Fruit fly (Drosophila melanogaster) whole organism, embryonic: Measurements from ENCODE around the gene Polr3H.

Experiments
- Atf6 ChIP-seq: fragments of 200-800 bp; sonication (Bioruptor generic); IDR thresholded peaks from 2 replicates; pipeline ENCODE4 v1.3.6; 2022; ENCODE audit warnings: missing biosample characterization, missing genetic modification characterization
- Bgb ChIP-seq: fragments of 200-800 bp; sonication (Bioruptor generic); IDR thresholded peaks from 2 replicates; pipeline ENCODE4 v1.3.6; 2022; ENCODE audit warnings: missing biosample characterization, missing genetic modification characterization; ENCODE audit not compliant: partially characterized antibody
- CG10209 ChIP-seq: fragments of 200-800 bp; sonication (Bioruptor generic); optimal IDR thresholded peaks from 3 replicates; lab custom pipeline; 2017; ENCODE audit warnings: missing biosample characterization, mild to moderate bottlenecking, missing genetic modification characterization, missing genetic modification reagents
- CG10267 ChIP-seq: fragments of 200-800 bp; sonication (Bioruptor generic); optimal IDR thresholded peaks from 2 replicates; lab custom pipeline; 2018; ENCODE audit warnings: missing biosample characterization, mild to moderate bottlenecking, missing genetic modification characterization, moderate library complexity
- CG10366 ChIP-seq: fragments of 200-800 bp; sonication (Bioruptor generic); IDR thresholded peaks from 2 replicates; pipeline ENCODE4 v1.3.6; 2022; ENCODE audit warnings: missing biosample characterization, missing genetic modification characterization
- CG11093 ChIP-seq: fragments of 200-800 bp; sonication (Bioruptor generic); IDR thresholded peaks from 3 replicates; pipeline ENCODE4 v1.3.6; 2022; ENCODE audit warnings: missing biosample characterization, missing genetic modification characterization
- CG11456 ChIP-seq: fragments of 200-800 bp; sonication (Bioruptor generic); IDR thresholded peaks from 3 replicates; pipeline ENCODE4 v1.3.6; 2022; ENCODE audit warnings: missing biosample characterization, missing genetic modification characterization
- CG11560 ChIP-seq: fragments of 200-800 bp; sonication (Bioruptor generic); IDR thresholded peaks from 3 replicates; pipeline ENCODE4 v1.3.6; 2022; ENCODE audit warnings: missing biosample characterization, missing genetic modification characterization
- CG1233 ChIP-seq: fragments of 200-800 bp; sonication (Bioruptor generic); optimal IDR thresholded peaks from 4 replicates; lab custom pipeline; 2018; ENCODE audit warnings: missing biosample characterization, mild to moderate bottlenecking, missing genetic modification characterization
- CG15011 ChIP-seq: fragments of 200-800 bp; sonication (Bioruptor generic); optimal IDR thresholded peaks from 3 replicates; lab custom pipeline; 2018; ENCODE audit warnings: missing biosample characterization, mild to moderate bottlenecking, missing genetic modification characterization
- CG15479 ChIP-seq: fragments of 200-800 bp; sonication (Bioruptor generic); optimal IDR thresholded peaks from 3 replicates; lab custom pipeline; 2019; ENCODE audit warnings: missing biosample characterization, mild to moderate bottlenecking, missing genetic modification characterization, moderate library complexity
- CG17361 ChIP-seq: fragments of 200-800 bp; sonication (Bioruptor generic); IDR thresholded peaks from 3 replicates; pipeline ENCODE4 v1.3.6; 2022; ENCODE audit warnings: missing biosample characterization, missing genetic modification characterization
- CG18764 ChIP-seq: fragments of 200-800 bp; sonication (Bioruptor generic); optimal IDR thresholded peaks from 3 replicates; lab custom pipeline; 2016; ENCODE audit warnings: missing biosample characterization, missing genetic modification characterization
- CG42726 ChIP-seq: fragments of 200-800 bp; sonication (Bioruptor generic); IDR thresholded peaks from 2 replicates; pipeline ENCODE4 v1.3.6; 2022; ENCODE audit warnings: missing biosample characterization, missing genetic modification characterization; ENCODE audit not compliant: partially characterized antibody
- CG5245 ChIP-seq: fragments of 200-800 bp; sonication (Bioruptor generic); optimal IDR thresholded peaks from 3 replicates; lab custom pipeline; 2016; ENCODE audit warnings: missing biosample characterization, missing genetic modification characterization
- CG6683 ChIP-seq: fragments of 200-800 bp; sonication (Bioruptor generic); optimal IDR thresholded peaks from 2 replicates; lab custom pipeline; 2017; ENCODE audit warnings: missing biosample characterization, mild to moderate bottlenecking, missing genetic modification characterization, missing genetic modification reagents
- CG7745 ChIP-seq: fragments of 200-800 bp; sonication (Bioruptor generic); optimal IDR thresholded peaks from 2 replicates; lab custom pipeline; 2018; ENCODE audit warnings: missing biosample characterization, mild to moderate bottlenecking, missing genetic modification characterization, moderate library complexity
- CG7987 ChIP-seq: fragments of 200-800 bp; sonication (Bioruptor generic); optimal IDR thresholded peaks from 2 replicates; lab custom pipeline; 2018; ENCODE audit warnings: missing biosample characterization, mild to moderate bottlenecking, missing genetic modification characterization, moderate library complexity
- Camta ChIP-seq: fragments of 200-800 bp; sonication (Bioruptor generic); optimal IDR thresholded peaks from 2 replicates; lab custom pipeline; 2016; ENCODE audit warnings: missing biosample characterization, missing genetic modification characterization
- Gsc ChIP-seq: fragments of 200-800 bp; sonication (Bioruptor generic); IDR thresholded peaks from 2 replicates; pipeline ENCODE4 v1.3.6; 2022; ENCODE audit warnings: missing biosample characterization, missing genetic modification characterization
- Hr78 ChIP-seq, 2 experiments: fragments of 200-800 bp in 1 of 2; fragments of >200 bp in 1 of 2; sonication (Bioruptor generic) in 1 of 2; optimal IDR thresholded peaks; 2 replicates each; lab custom pipeline; 2017 to 2019; ENCODE audit warnings: missing biosample characterization in 2 of 2, missing genetic modification characterization in 2 of 2, mild to moderate bottlenecking in 1 of 2, moderate library complexity in 1 of 2
- Jarid2 ChIP-seq: fragments of 200-800 bp; sonication (Bioruptor generic); optimal IDR thresholded peaks from 3 replicates; lab custom pipeline; 2017; ENCODE audit warnings: mild to moderate bottlenecking, missing biosample characterization, missing genetic modification reagents, missing genetic modification characterization
- Neu2 ChIP-seq: fragments of 200-800 bp; sonication (Bioruptor generic); optimal IDR thresholded peaks from 3 replicates; lab custom pipeline; 2016; ENCODE audit warnings: missing biosample characterization, missing genetic modification characterization, borderline replicate concordance
- Six4 ChIP-seq: fragments of 200-800 bp; sonication (Bioruptor generic); optimal IDR thresholded peaks from 2 replicates; lab custom pipeline; 2016; ENCODE audit warnings: missing biosample characterization, missing genetic modification characterization
- Sry-β ChIP-seq: fragments of 200-800 bp; sonication (Bioruptor generic); optimal IDR thresholded peaks from 2 replicates; lab custom pipeline; 2018; ENCODE audit warnings: missing biosample characterization, mild to moderate bottlenecking, missing genetic modification characterization, moderate library complexity
- ab ChIP-seq: fragments of 200-800 bp; sonication (Bioruptor generic); optimal IDR thresholded peaks from 2 replicates; lab custom pipeline; 2016; ENCODE audit warnings: missing biosample characterization, missing genetic modification characterization
- ac ChIP-seq: fragments of 200-800 bp; sonication (Bioruptor generic); optimal IDR thresholded peaks from 3 replicates; lab custom pipeline; 2017; ENCODE audit warnings: missing biosample characterization, mild to moderate bottlenecking, missing genetic modification characterization
- cg ChIP-seq: fragments of 200-800 bp; sonication (Bioruptor generic); optimal IDR thresholded peaks from 3 replicates; lab custom pipeline; 2019; ENCODE audit warnings: missing biosample characterization, mild to moderate bottlenecking, missing genetic modification characterization, moderate library complexity
- chm ChIP-seq: fragments of 200-800 bp; sonication (Bioruptor generic); IDR thresholded peaks from 2 replicates; pipeline ENCODE4 v1.3.6; 2022; ENCODE audit warnings: missing biosample characterization, missing genetic modification characterization
- crc ChIP-seq: fragments of 200-800 bp; sonication (Bioruptor generic); optimal IDR thresholded peaks from 2 replicates; lab custom pipeline; 2016; ENCODE audit warnings: missing biosample characterization, missing genetic modification characterization
- danr ChIP-seq: fragments of 200-800 bp; sonication (Bioruptor generic); IDR thresholded peaks from 2 replicates; pipeline ENCODE4 v1.3.6; 2022; ENCODE audit warnings: missing biosample characterization, missing genetic modification characterization
- esg ChIP-seq: fragments of 200-800 bp; sonication (Bioruptor generic); conservative IDR thresholded peaks from 2 replicates; pipeline ENCODE4 v1.3.6; 2022; ENCODE audit warnings: missing biosample characterization, missing genetic modification characterization
- gem ChIP-seq: fragments of 200-800 bp; sonication (Bioruptor generic); optimal IDR thresholded peaks from 2 replicates; lab custom pipeline; 2019; ENCODE audit warnings: missing biosample characterization, mild to moderate bottlenecking, missing genetic modification characterization, moderate library complexity
- h ChIP-seq: fragments of >200 bp; optimal IDR thresholded peaks from 2 replicates; lab custom pipeline; 2017
- kah ChIP-seq: fragments of 200-800 bp; sonication (Bioruptor generic); optimal IDR thresholded peaks from 2 replicates; lab custom pipeline; 2018; ENCODE audit warnings: missing biosample characterization, mild to moderate bottlenecking, missing genetic modification characterization
- lmd ChIP-seq: fragments of 200-800 bp; sonication (Bioruptor generic); IDR thresholded peaks from 2 replicates; pipeline ENCODE4 v1.3.6; 2022; ENCODE audit warnings: missing biosample characterization, missing genetic modification characterization
- lov ChIP-seq, 2 experiments: fragments of 200-800 bp in 1 of 2; fragments of >200 bp in 1 of 2; sonication (Bioruptor generic) in 1 of 2; IDR thresholded peaks in 1 of 2; optimal IDR thresholded peaks in 1 of 2; 2 replicates in 1 of 2; 3 replicates in 1 of 2; pipeline versions ENCODE4 v1.3.6 to Lab custom; 2017 to 2022; ENCODE audit warnings: missing biosample characterization in 1 of 2, missing genetic modification characterization in 1 of 2
- nom ChIP-seq: fragments of 200-800 bp; sonication (Bioruptor generic); optimal IDR thresholded peaks from 2 replicates; lab custom pipeline; 2017; ENCODE audit warnings: missing biosample characterization, missing genetic modification characterization, mild to moderate bottlenecking, moderate library complexity, missing genetic modification reagents
- odd ChIP-seq: fragments of 200-800 bp; sonication (Bioruptor generic); optimal IDR thresholded peaks from 2 replicates; lab custom pipeline; 2017; ENCODE audit warnings: missing biosample characterization, mild to moderate bottlenecking, missing genetic modification characterization
- phol ChIP-seq: fragments of 200-800 bp; sonication (Bioruptor generic); optimal IDR thresholded peaks from 3 replicates; lab custom pipeline; 2018; ENCODE audit warnings: missing biosample characterization, mild to moderate bottlenecking, missing genetic modification characterization, moderate library complexity
- pita ChIP-seq: fragments of 200-800 bp; sonication (Bioruptor generic); optimal IDR thresholded peaks from 2 replicates; lab custom pipeline; 2017; ENCODE audit warnings: missing biosample characterization, mild to moderate bottlenecking, missing genetic modification characterization
- pzg ChIP-seq: fragments of 200-800 bp; sonication (Bioruptor generic); optimal IDR thresholded peaks from 3 replicates; lab custom pipeline; 2018; ENCODE audit warnings: missing biosample characterization, mild to moderate bottlenecking, missing genetic modification characterization, moderate library complexity
- ranshi ChIP-seq: fragments of 200-800 bp; sonication (Bioruptor generic); IDR thresholded peaks from 2 replicates; pipeline ENCODE4 v1.3.6; 2022; ENCODE audit warnings: missing biosample characterization, missing genetic modification characterization
- sisA ChIP-seq: fragments of 200-800 bp; sonication (Bioruptor generic); IDR thresholded peaks from 2 replicates; pipeline ENCODE4 v1.3.6; 2022; ENCODE audit warnings: missing biosample characterization, missing genetic modification characterization
- slp2 ChIP-seq: fragments of 200-800 bp; sonication (Bioruptor generic); optimal IDR thresholded peaks from 2 replicates; lab custom pipeline; 2016; ENCODE audit warnings: missing biosample characterization, missing genetic modification characterization
- ssp ChIP-seq: fragments of 200-800 bp; sonication (Bioruptor generic); IDR thresholded peaks from 2 replicates; pipeline ENCODE4 v1.3.6; 2022; ENCODE audit warnings: missing biosample characterization, missing genetic modification characterization
- stc ChIP-seq: fragments of 200-800 bp; sonication (Bioruptor generic); IDR thresholded peaks from 2 replicates; pipeline ENCODE4 v1.3.6; 2022; ENCODE audit warnings: missing biosample characterization, missing genetic modification characterization
- tap ChIP-seq: fragments of 200-800 bp; optimal IDR thresholded peaks from 3 replicates; lab custom pipeline; 2019; ENCODE audit warnings: missing biosample characterization, mild to moderate bottlenecking, missing genetic modification characterization, moderate library complexity
- ttk ChIP-seq: fragments of 200-800 bp; sonication (Bioruptor generic); IDR thresholded peaks from 2 replicates; pipeline ENCODE4 v2.1.2; 2022; ENCODE audit warnings: missing biosample characterization, missing genetic modification characterization

Gene Polr3H

DNA sequence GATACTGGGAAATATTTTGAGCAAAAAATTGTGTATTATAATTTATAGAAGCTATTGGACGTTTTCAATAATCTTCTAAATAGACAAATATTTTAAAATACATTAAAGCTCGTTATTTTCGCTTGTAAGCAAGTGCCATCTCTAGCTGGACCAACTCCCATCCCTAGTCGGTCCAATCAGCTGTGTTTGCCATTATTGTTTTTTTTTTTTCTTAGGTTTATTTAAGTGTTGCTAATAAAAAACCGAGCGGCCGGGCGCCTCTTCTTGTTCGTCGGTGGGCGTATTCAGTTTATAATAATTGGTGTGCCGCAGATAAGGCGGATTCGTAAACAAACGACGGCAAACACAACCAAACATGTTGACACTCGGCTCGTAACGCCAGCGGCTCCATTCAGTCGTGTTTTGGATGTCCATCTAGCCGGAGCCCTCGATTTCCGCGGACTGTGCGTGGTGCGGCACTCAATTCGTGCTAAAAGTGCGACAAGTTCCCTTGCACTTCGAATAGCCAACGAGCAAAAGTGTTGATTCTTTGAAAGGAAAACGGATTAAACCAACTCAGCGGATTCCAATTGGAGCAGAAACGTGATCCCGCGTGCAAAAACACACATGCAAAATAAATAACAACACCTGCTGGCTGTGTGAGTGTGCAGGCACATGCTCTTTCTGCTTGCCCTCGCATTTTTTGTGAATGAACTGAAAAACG, 35.4 kb downstream of the Polr3H start, which contains the start of gene Sugb (continued):
- TF ChIP-seq Neu2 (GFP tag; lab: Kevin White, UChicago) = no peak
- TF ChIP-seq slp2 (GFP tag; lab: Kevin White, UChicago) = no peak
- no peak for TF ChIP-seq Gsc (GFP tag; lab: Robert Waterston, UW)
- TF ChIP-seq CG11456 (GFP tag; lab: Robert Waterston, UW) = no peak
- 0 out of 2 replicates have a peak, but pooled peaks have one; percentile 12 for TF ChIP-seq ssp (GFP tag; lab: Robert Waterston, UW)
- peak; percentile 27; the same call in 1 of the 2 replicates for TF ChIP-seq ranshi (GFP tag; lab: Robert Waterston, UW)
- no peak for TF ChIP-seq lov (optimal IDR thresholded peaks at IDR 0.05; lab: Kevin White, UChicago)
- no peak for TF ChIP-seq lov (GFP tag; IDR thresholded peaks at IDR 0.05; lab: Robert Waterston, UW)
- TF ChIP-seq cg (GFP tag; lab: Kevin White, UChicago) = peak; percentile 18
- peak; percentile 22 for TF ChIP-seq pzg (GFP tag; lab: Kevin White, UChicago)
- no peak for TF ChIP-seq CG42726 (GFP tag; lab: Robert Waterston, UW)
- peak; percentile 77 for TF ChIP-seq gem (tag; lab: Kevin White, UChicago)
- peak; percentile 16 for TF ChIP-seq CG18764 (GFP tag; lab: Kevin White, UChicago)
- no peak for TF ChIP-seq Sry-β (GFP tag; lab: Kevin White, UChicago)
- TF ChIP-seq ttk (GFP tag; lab: Robert Waterston, UW) = no peak
- peak; percentile 7 for TF ChIP-seq Camta
- no peak for TF ChIP-seq CG7745 (tag; lab: Kevin White, UChicago)
- TF ChIP-seq Hr78 (GFP tag; optimal IDR thresholded peaks at IDR 0.05; lab: Kevin White, UChicago) = no peak
- TF ChIP-seq tap = no peak
- TF ChIP-seq CG10366 (GFP tag; lab: Robert Waterston, UW) = peak; percentile 40; the same call in 1 of the 2 replicates
- TF ChIP-seq CG17361 (GFP tag; lab: Robert Waterston, UW) = peak; percentile 48; the same call in 2 of the 3 replicates
- TF ChIP-seq CG15479 = no peak
- peak; percentile 30; the same call in 1 of the 2 replicates for TF ChIP-seq Bgb (GFP tag; lab: Robert Waterston, UW)
- TF ChIP-seq kah (GFP tag; lab: Kevin White, UChicago) = no peak
- TF ChIP-seq danr = no peak
- TF ChIP-seq h (lab: Kevin White, UChicago) = no peak
- no peak for TF ChIP-seq ab (GFP tag; lab: Kevin White, UChicago)
- TF ChIP-seq chm = no peak
- TF ChIP-seq odd = peak; percentile 59
- peak; percentile 35 for TF ChIP-seq CG10267
- TF ChIP-seq lmd (GFP tag; lab: Robert Waterston, UW) = peak; percentile 70; the same call in 1 of the 2 replicates
- TF ChIP-seq pita (GFP tag; lab: Kevin White, UChicago) = no peak
- TF ChIP-seq CG11093 (GFP tag; lab: Robert Waterston, UW) = no peak
- peak; percentile 56 for TF ChIP-seq Jarid2 (GFP tag; lab: Kevin White, UChicago)
- TF ChIP-seq Six4 (GFP tag; lab: Kevin White, UChicago) = no peak
- no peak; the same call in 1 of the 2 replicates for TF ChIP-seq sisA
- no peak for TF ChIP-seq ac
- TF ChIP-seq CG6683 (GFP tag; lab: Kevin White, UChicago) = peak; percentile 40
- peak; percentile 42 for TF ChIP-seq CG5245 (GFP tag; lab: Kevin White, UChicago)
- TF ChIP-seq CG7987 (GFP tag; lab: Kevin White, UChicago) = peak; percentile 66
- peak; percentile 14 for TF ChIP-seq CG15011 (GFP tag; lab: Kevin White, UChicago)
- no peak for TF ChIP-seq CG11560
- TF ChIP-seq CG1233 (GFP tag; lab: Kevin White, UChicago) = peak; percentile 59
- no peak; the same call in 1 of the 2 replicates for TF ChIP-seq esg (GFP tag; lab: Robert Waterston, UW)
- TF ChIP-seq CG10209 (GFP tag; lab: Kevin White, UChicago) = peak; percentile 36
- TF ChIP-seq crc (GFP tag; lab: Kevin White, UChicago) = peak; percentile 38
- no peak; the same call in 1 of the 2 replicates for TF ChIP-seq stc
- peak; percentile 58 for TF ChIP-seq nom (GFP tag; lab: Kevin White, UChicago)
- TF ChIP-seq phol (tag; lab: Kevin White, UChicago) = peak; percentile 27
- TF ChIP-seq Atf6 (GFP tag; lab: Robert Waterston, UW) = peak; percentile 66; the same call in 1 of the 2 replicates
